Worm (Caenorhabditis elegans) whole organism, midembryonic: ENCODE data around the gene scd-1.

Experiments used
- T22C8.4 ChIP-seq: fragments of 200-800 bp; sonication (Bioruptor generic); IDR thresholded peaks from 2 replicates; pipeline ENCODE4 v1.3.6; 2022; ENCODE audit warnings: missing genetic modification characterization, missing compliant biosample characterization
- cog-1 ChIP-seq: sonication (generic microtip); optimal IDR thresholded peaks from 2 replicates; lab custom pipeline; 2016; ENCODE audit warnings: missing genetic modification characterization, missing compliant biosample characterization
- flt-1 ChIP-seq: fragments of 200-800 bp; sonication (Bioruptor generic); IDR thresholded peaks from 2 replicates; pipeline ENCODE4 v1.3.6; 2022; ENCODE audit warnings: missing genetic modification characterization, missing compliant biosample characterization
- klf-2 ChIP-seq: fragments of 200-800 bp; sonication (Bioruptor generic); conservative IDR thresholded peaks from 2 replicates; pipeline ENCODE4 v1.3.6; 2022; ENCODE audit warnings: missing genetic modification reagents, missing genetic modification characterization, missing compliant biosample characterization
- med-1 ChIP-seq: sonication (generic microtip); optimal IDR thresholded peaks from 2 replicates; lab custom pipeline; 2017; ENCODE audit warnings: missing genetic modification characterization, mild to moderate bottlenecking, missing compliant biosample characterization, antibody characterized with exemption, missing genetic modification reagents; ENCODE audit not compliant: insufficient read depth
- ref-1 ChIP-seq: fragments of 200-800 bp; sonication (Bioruptor generic); conservative IDR thresholded peaks from 2 replicates; pipeline ENCODE4 v1.3.6; 2022; ENCODE audit warnings: missing genetic modification reagents, missing genetic modification characterization, missing compliant biosample characterization
- tab-1 ChIP-seq: fragments of 200-800 bp; sonication (Bioruptor generic); IDR thresholded peaks from 2 replicates; pipeline ENCODE4 v1.3.6; 2022; ENCODE audit warnings: missing genetic modification characterization, missing compliant biosample characterization
- ztf-23 ChIP-seq: fragments of 200-800 bp; sonication (Bioruptor generic); IDR thresholded peaks from 2 replicates; pipeline ENCODE4 v1.3.6; 2022; ENCODE audit warnings: missing genetic modification reagents, missing genetic modification characterization, missing compliant biosample characterization
- ztf-29 ChIP-seq: fragments of 200-800 bp; sonication (Bioruptor generic); IDR thresholded peaks from 2 replicates; pipeline ENCODE4 v1.3.6; 2022; ENCODE audit warnings: missing genetic modification reagents, missing genetic modification characterization, missing compliant biosample characterization

scd-1 gene

ce11 chrX:12512472-12513137 lies 13.0 kb downstream of the scd-1 start:
- TF ChIP-seq klf-2 (GFP tag; lab: Robert Waterston, UW) = no peak
- no peak for TF ChIP-seq ztf-23 (GFP tag; lab: Robert Waterston, UW)
- no peak for TF ChIP-seq ztf-29 (GFP tag; lab: Robert Waterston, UW)
- TF ChIP-seq med-1 = no peak
- no peak for TF ChIP-seq ref-1
- TF ChIP-seq tab-1 = no peak

ce11 chrX:12511384-12512007 lies 14.1 kb downstream of the scd-1 start:
- TF ChIP-seq ztf-23 (GFP tag; lab: Robert Waterston, UW) (no peak), ref-1 (no peak), ztf-29 (GFP tag; lab: Robert Waterston, UW) (no peak), tab-1 (no peak), cog-1 (tag; lab: Kevin White, UChicago) (no peak), T22C8.4 (no peak), flt-1 (GFP tag; lab: Robert Waterston, UW) (no peak), klf-2 (GFP tag; lab: Robert Waterston, UW) (no peak), med-1 (no peak)

- TF ChIP-seq med-1 = no peak
- TF ChIP-seq ref-1 = no peak
- no peak for TF ChIP-seq flt-1 (GFP tag; lab: Robert Waterston, UW)
- TF ChIP-seq ztf-29 (GFP tag; lab: Robert Waterston, UW) = 0 out of 2 replicates have a peak, but pooled peaks have one; percentile 56
- peak; percentile 29 for TF ChIP-seq cog-1 (tag; lab: Kevin White, UChicago)
- TF ChIP-seq tab-1 = no peak
- TF ChIP-seq ztf-23 (GFP tag; lab: Robert Waterston, UW) = no peak
- no peak for TF ChIP-seq T22C8.4
- no peak for TF ChIP-seq klf-2 (GFP tag; lab: Robert Waterston, UW)
Measured at ce11 chrX:12510148-12510785, 15.3 kb downstream of the scd-1 start.

- TF ChIP-seq cog-1 (tag; lab: Kevin White, UChicago) (no peak), ref-1 (no peak), med-1 (no peak), tab-1 (no peak), klf-2 (GFP tag; lab: Robert Waterston, UW) (no peak), flt-1 (GFP tag; lab: Robert Waterston, UW) (no peak), ztf-23 (GFP tag; lab: Robert Waterston, UW) (no peak), T22C8.4 (no peak), ztf-29 (GFP tag; lab: Robert Waterston, UW) (no peak)
Measured at ce11 chrX:12509334-12509944, 16.1 kb downstream of the scd-1 start.

ce11 chrX:12503288-12503803 lies 22.2 kb downstream of the scd-1 start, which contains the start of gene sdz-19:
TSS of gene sdz-19 (minus strand) at chrX:12503338.
- no peak for TF ChIP-seq flt-1 (GFP tag; lab: Robert Waterston, UW)
- no peak for TF ChIP-seq med-1
- no peak for TF ChIP-seq ztf-23 (GFP tag; lab: Robert Waterston, UW)
- no peak for TF ChIP-seq tab-1
- TF ChIP-seq T22C8.4 = no peak
- TF ChIP-seq klf-2 (GFP tag; lab: Robert Waterston, UW) = no peak
- no peak for TF ChIP-seq ztf-29 (GFP tag; lab: Robert Waterston, UW)
- no peak for TF ChIP-seq ref-1
- TF ChIP-seq cog-1 (tag; lab: Kevin White, UChicago) = no peak

ce11 chrX:12502582-12502981 lies 23.0 kb downstream of the scd-1 start:
- TF ChIP-seq klf-2 (GFP tag; lab: Robert Waterston, UW) = 0 out of 2 replicates have a peak, but pooled peaks have one; percentile 50

- TF ChIP-seq cog-1 (tag; lab: Kevin White, UChicago) (peak; percentile 57), med-1 (no peak), tab-1 (no peak)
Measured at ce11 chrX:12500777-12501176, 24.8 kb downstream of the scd-1 start.

- TF ChIP-seq flt-1 (GFP tag; lab: Robert Waterston, UW) (no peak), klf-2 (GFP tag; lab: Robert Waterston, UW) (no peak), ztf-29 (GFP tag; lab: Robert Waterston, UW) (no peak)
Measured at ce11 chrX:12492467-12492866, 33.1 kb downstream of the scd-1 start, which contains the start of gene lips-1. TSS of gene lips-1 (plus strand) at chrX:12492767.

ce11 chrX:12491138-12491537 lies 34.5 kb downstream of the scd-1 start:
- no peak for TF ChIP-seq T22C8.4
- no peak for TF ChIP-seq ztf-29 (GFP tag; lab: Robert Waterston, UW)
- no peak for TF ChIP-seq flt-1 (GFP tag; lab: Robert Waterston, UW)
- no peak for TF ChIP-seq med-1
- no peak for TF ChIP-seq ref-1
- no peak for TF ChIP-seq tab-1
- TF ChIP-seq cog-1 (tag; lab: Kevin White, UChicago) = no peak
- TF ChIP-seq ztf-23 (GFP tag; lab: Robert Waterston, UW) = no peak
- TF ChIP-seq klf-2 (GFP tag; lab: Robert Waterston, UW) = no peak

- no peak for TF ChIP-seq T22C8.4
- no peak for TF ChIP-seq tab-1
- no peak for TF ChIP-seq cog-1 (tag; lab: Kevin White, UChicago)
Measured at ce11 chrX:12484749-12485148, 40.8 kb downstream of the scd-1 start, which contains the start of gene tbc-13. TSS of gene tbc-13 (plus strand) at chrX:12485049.
